Worm (Caenorhabditis elegans) whole organism, L3 larva: ENCODE data around the gene bicd-1.

Source experiments
- egl-27 ChIP-seq: sonication (generic microtip); optimal IDR thresholded peaks from 4 replicates; lab custom pipeline; 2017; ENCODE audit warnings: missing biosample characterization, missing genetic modification reagents, missing genetic modification characterization
- fkh-10 ChIP-seq: sonication (generic microtip); optimal IDR thresholded peaks from 2 replicates; lab custom pipeline; 2017; ENCODE audit warnings: missing biosample characterization, missing genetic modification reagents, missing genetic modification characterization
- fkh-2 ChIP-seq: fragments of 150-350 bp; optimal IDR thresholded peaks from 2 replicates; lab custom pipeline; 2014; ENCODE audit warnings: missing biosample characterization, missing genetic modification reagents, missing genetic modification characterization
- fos-1 ChIP-seq: fragments of 150-350 bp; optimal IDR thresholded peaks from 2 replicates; lab custom pipeline; 2014; ENCODE audit warnings: missing biosample characterization, missing genetic modification characterization
- lin-39 ChIP-seq: fragments of 150-350 bp; optimal IDR thresholded peaks from 2 replicates; lab custom pipeline; 2018; ENCODE audit warnings: missing biosample characterization, missing genetic modification reagents, missing genetic modification characterization
- nhr-237 ChIP-seq: fragments of 150-350 bp; optimal IDR thresholded peaks from 2 replicates; lab custom pipeline; 2014; ENCODE audit warnings: missing biosample characterization, missing genetic modification characterization
- pha-4 ChIP-seq: fragments of 150-350 bp; optimal IDR thresholded peaks from 2 replicates; lab custom pipeline; 2014; ENCODE audit warnings: missing biosample characterization, missing genetic modification reagents, missing genetic modification characterization
- snpc-4 ChIP-seq: fragments of 150-350 bp; optimal IDR thresholded peaks from 2 replicates; lab custom pipeline; 2014; ENCODE audit warnings: missing biosample characterization, missing genetic modification characterization
- unc-39 ChIP-seq: sonication (generic microtip); optimal IDR thresholded peaks from 4 replicates; lab custom pipeline; 2017; ENCODE audit warnings: missing biosample characterization, missing genetic modification characterization
- unc-62 ChIP-seq: fragments of 150-350 bp; sonication (generic microtip); optimal IDR thresholded peaks from 4 replicates; lab custom pipeline; 2014; ENCODE audit warnings: missing biosample characterization, missing genetic modification reagents, missing genetic modification characterization
- zag-1 ChIP-seq: fragments of 150-350 bp; optimal IDR thresholded peaks from 2 replicates; lab custom pipeline; 2014; ENCODE audit warnings: missing biosample characterization, missing genetic modification characterization
- ztf-11 ChIP-seq: fragments of 150-350 bp; optimal IDR thresholded peaks from 2 replicates; lab custom pipeline; 2014; ENCODE audit warnings: missing biosample characterization, missing genetic modification characterization

ce11 chrIV:6605863-6606262, 33.7 kb upstream of the bicd-1 start, which contains the start of gene nstp-2:
- TF ChIP-seq fkh-2 (tag; lab: Kevin White, UChicago) (no peak), pha-4 (tag; lab: Kevin White, UChicago) (no peak), ztf-11 (tag; lab: Kevin White, UChicago) (no peak), egl-27 (tag; lab: Kevin White, UChicago) (no peak), fkh-10 (GFP tag; lab: Kevin White, UChicago) (no peak), unc-62 (GFP tag; lab: Kevin White, UChicago) (no peak), unc-39 (tag; lab: Kevin White, UChicago) (no peak), snpc-4 (no peak), nhr-237 (tag; lab: Kevin White, UChicago) (no peak), lin-39 (tag; lab: Kevin White, UChicago) (no peak), fos-1 (no peak), zag-1 (tag; lab: Kevin White, UChicago) (no peak)
